Worm (Caenorhabditis elegans): Measurements from ENCODE around the gene str-30.

The str-30 gene

ce11 chrV:3750328-3750727 is 25.5 kb downstream of the str-30 start:
- TF ChIP-seq zfh-2 (GFP tag; conservative IDR thresholded peaks at IDR 0.05) (peak; percentile 87), egrh-3 (GFP tag; IDR thresholded peaks at IDR 0.05) (peak; percentile 71; the same call in 1 of the 2 replicates), cebp-2 (GFP tag; IDR thresholded peaks at IDR 0.05) (no peak)

ce11 chrV:3756887-3757286 is 32.0 kb downstream of the str-30 start, which contains the start of gene gid-7:
TSS of gene gid-7 (minus strand) at chrV:3757074.
- TF ChIP-seq cebp-1 (GFP tag; IDR thresholded peaks at IDR 0.05) (no peak), cebp-1 (tag; optimal IDR thresholded peaks at IDR 0.05) (peak; percentile 44), Y56A3A.18 (GFP tag; IDR thresholded peaks at IDR 0.05) (0 out of 2 replicates have a peak, but pooled peaks have one; percentile 54), hmg-1.2 (GFP tag; IDR thresholded peaks at IDR 0.05) (peak; percentile 97), tbp1 (GFP tag; optimal IDR thresholded peaks at IDR 0.05) (no peak), athp-1 (tag; optimal IDR thresholded peaks at IDR 0.05) (no peak), D2030.7 (GFP tag; IDR thresholded peaks at IDR 0.05) (no peak), madf-6 (GFP tag; IDR thresholded peaks at IDR 0.05) (peak; percentile 37; the same call in 1 of the 2 replicates), F49E8.2 (tag; optimal IDR thresholded peaks at IDR 0.05; ENCODE audit: insufficient read depth) (peak; percentile 61), ama-1 (optimal IDR thresholded peaks at IDR 0.05) (no peak), ama-1 (GFP tag; optimal IDR thresholded peaks at IDR 0.05) (peak in 1 of 2 experiments; percentile 48), snpc-4 (GFP tag; optimal IDR thresholded peaks at IDR 0.05) (no peak), snpc-4 (tag; optimal IDR thresholded peaks at IDR 0.05) (peak in 3 of 4 experiments; percentile 25 to 46 (median 41)), nhr-120 (GFP tag; IDR thresholded peaks at IDR 0.05) (no peak), attf-3 (GFP tag; conservative IDR thresholded peaks at IDR 0.05) (peak; percentile 38), ekl-4 (GFP tag; IDR thresholded peaks at IDR 0.05) (0 out of 2 replicates have a peak, but pooled peaks have one; percentile 28), tbx-9 (tag; optimal IDR thresholded peaks at IDR 0.05; ENCODE audit: borderline replicate concordance) (no peak), nfyb-1 (GFP tag; IDR thresholded peaks at IDR 0.05) (0 out of 2 replicates have a peak, but pooled peaks have one; percentile 36), lin-54 (GFP tag; optimal IDR thresholded peaks at IDR 0.05) (peak; percentile 6), bed-2 (GFP tag; IDR thresholded peaks at IDR 0.05) (no peak), snpc-1.3 (tag; optimal IDR thresholded peaks at IDR 0.05; ENCODE audit: insufficient read depth) (peak; percentile 3), C06A6.2 (GFP tag; conservative IDR thresholded peaks at IDR 0.05) (no peak), lin-35 (GFP tag; optimal IDR thresholded peaks at IDR 0.05) (peak in 1 of 3 experiments; percentile 9), dox-1 (GFP tag; IDR thresholded peaks at IDR 0.05) (0 out of 2 replicates have a peak, but pooled peaks have one; percentile 14), B0336.3 (GFP tag; IDR thresholded peaks at IDR 0.05) (peak; percentile 30; the same call in 1 of the 2 replicates), lin-26 (GFP tag; IDR thresholded peaks at IDR 0.05) (0 out of 2 replicates have a peak, but pooled peaks have one; percentile 24), tlf-1 (GFP tag; optimal IDR thresholded peaks at IDR 0.05) (peak; percentile 4)

- TF ChIP-seq ztf-28 (GFP tag; IDR thresholded peaks at IDR 0.05) (no peak), ztf-25 (GFP tag; IDR thresholded peaks at IDR 0.05) (no peak), nhr-90 (tag; optimal IDR thresholded peaks at IDR 0.05) (no peak), sdz-38 (tag; optimal IDR thresholded peaks at IDR 0.05) (no peak), K11D2.4 (GFP tag; IDR thresholded peaks at IDR 0.05) (no peak), lin-26 (GFP tag; IDR thresholded peaks at IDR 0.05) (no peak), ceh-100 (GFP tag; IDR thresholded peaks at IDR 0.05) (no peak), egrh-3 (GFP tag; IDR thresholded peaks at IDR 0.05) (no peak), lin-40 (tag; optimal IDR thresholded peaks at IDR 0.05) (no peak), chd-7 (tag; optimal IDR thresholded peaks at IDR 0.05) (no peak), snpc-4 (GFP tag; optimal IDR thresholded peaks at IDR 0.05) (no peak), snpc-4 (tag; optimal IDR thresholded peaks at IDR 0.05) (no peak), T07F8.4 (tag; optimal IDR thresholded peaks at IDR 0.05) (no peak), ceh-27 (GFP tag; optimal IDR thresholded peaks at IDR 0.05) (no peak), tbp1 (GFP tag; optimal IDR thresholded peaks at IDR 0.05) (no peak), rec-8 (tag; optimal IDR thresholded peaks at IDR 0.05) (no peak), B0336.3 (GFP tag; IDR thresholded peaks at IDR 0.05) (no peak), ceh-58 (GFP tag; IDR thresholded peaks at IDR 0.05) (no peak), lin-54 (GFP tag; optimal IDR thresholded peaks at IDR 0.05) (peak; percentile 88), sptf-2 (GFP tag; optimal IDR thresholded peaks at IDR 0.05) (no peak), Y53G8AR.9 (GFP tag; conservative IDR thresholded peaks at IDR 0.05) (no peak), B0019.2 (GFP tag; conservative IDR thresholded peaks at IDR 0.05) (no peak), nhr-80 (tag; optimal IDR thresholded peaks at IDR 0.05) (no peak)
Observed at ce11 chrV:3759419-3759915, 34.6 kb downstream of the str-30 start, which contains the start of gene chk-1. TSS of gene chk-1 (minus strand) at chrV:3759469.
